Fruit fly (Drosophila melanogaster): ENCODE results near the gene CG14339.
A peak's percentile ranks its signal among the peaks of the same experiment; 100 is the strongest.

Gene CG14339

dm6 chr2L:1118880-1119809, 10.8 kb downstream of the CG14339 start (continued):
- peak; percentile 79 for TF ChIP-seq CG11294 (GFP tag; IDR thresholded peaks at IDR 0.05)
- peak; percentile 82 for TF ChIP-seq CG6163 (GFP tag; IDR thresholded peaks at IDR 0.05)
- peak; percentile 69 for TF ChIP-seq CG7368 (GFP tag; optimal IDR thresholded peaks at IDR 0.05)
- peak; percentile 34 for TF ChIP-seq dsx (GFP tag; optimal IDR thresholded peaks at IDR 0.05; ENCODE audit: poor library complexity, severe bottlenecking)
- peak; percentile 83 for TF ChIP-seq lz (GFP tag; optimal IDR thresholded peaks at IDR 0.05)
- peak; percentile 85 for TF ChIP-seq pdm3 (GFP tag; optimal IDR thresholded peaks at IDR 0.05)
- TF ChIP-seq Hr38 (GFP tag; optimal IDR thresholded peaks at IDR 0.05), result no peak
- TF ChIP-seq CG8119 (GFP tag; IDR thresholded peaks at IDR 0.05), result peak; percentile 73
- TF ChIP-seq CG1621 (tag; optimal IDR thresholded peaks at IDR 0.05), result peak; percentile 55
- peak; percentile 48 for TF ChIP-seq CG3032 (tag; optimal IDR thresholded peaks at IDR 0.05)
- peak; percentile 76 for TF ChIP-seq achi (GFP tag; optimal IDR thresholded peaks at IDR 0.05)
- peak; percentile 70 for TF ChIP-seq Gug (GFP tag; IDR thresholded peaks at IDR 0.05)
- peak; percentile 77 for TF ChIP-seq CG6792 (GFP tag; optimal IDR thresholded peaks at IDR 0.05)
- peak; percentile 67 for TF ChIP-seq CG11902 (GFP tag; optimal IDR thresholded peaks at IDR 0.05)
- peak; percentile 73 for TF ChIP-seq cyc (GFP tag; optimal IDR thresholded peaks at IDR 0.05)
- peak; percentile 68 for TF ChIP-seq CG10631 (GFP tag; optimal IDR thresholded peaks at IDR 0.05)
- peak; percentile 2 for TF ChIP-seq Blimp-1 (GFP tag; optimal IDR thresholded peaks at IDR 0.05)
- TF ChIP-seq Ets21C (GFP tag; optimal IDR thresholded peaks at IDR 0.05), result peak; percentile 57
- TF ChIP-seq OdsH (GFP tag; optimal IDR thresholded peaks at IDR 0.05), result peak; percentile 77
- peak; percentile 81 for TF ChIP-seq Smox (GFP tag; optimal IDR thresholded peaks at IDR 0.05)

DNA sequence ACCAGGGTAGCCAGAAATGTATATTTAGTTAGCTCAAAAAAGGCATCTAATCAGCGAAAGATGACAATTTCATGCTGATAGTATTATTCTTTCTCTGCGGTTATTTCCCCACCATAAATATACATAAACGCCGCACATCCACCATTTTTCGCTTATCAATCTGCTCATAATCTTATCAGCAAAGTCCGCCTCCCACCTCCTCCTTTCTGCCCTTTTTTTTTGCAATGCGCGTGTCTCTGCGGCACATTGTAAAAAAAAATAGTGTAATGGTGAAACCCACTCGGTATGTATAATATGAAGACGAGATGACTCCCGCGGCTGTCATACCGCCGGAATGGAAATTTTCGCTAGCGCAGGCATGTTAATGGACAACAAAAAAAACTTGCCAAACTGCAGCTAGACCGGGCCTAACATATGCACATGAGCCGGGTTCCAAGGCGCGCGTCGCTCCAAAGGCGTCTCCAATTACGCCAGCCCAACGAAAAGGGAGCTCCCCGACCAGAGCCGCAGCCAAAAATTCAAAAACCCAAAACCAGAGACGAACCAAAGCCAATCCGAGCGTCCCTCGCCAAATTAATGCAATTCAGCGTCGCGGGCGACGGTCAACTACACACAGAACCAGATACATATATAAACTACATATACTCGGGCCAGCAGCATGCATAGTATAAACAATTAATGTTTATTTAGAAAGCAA, 12.0 kb downstream of the CG14339 start:
- TF ChIP-seq CG7368 (GFP tag; optimal IDR thresholded peaks at IDR 0.05) (no peak), CG6163 (GFP tag; IDR thresholded peaks at IDR 0.05) (peak; percentile 23; the same call in 1 of the 3 replicates), Sox102F (GFP tag; optimal IDR thresholded peaks at IDR 0.05) (no peak)

DNA sequence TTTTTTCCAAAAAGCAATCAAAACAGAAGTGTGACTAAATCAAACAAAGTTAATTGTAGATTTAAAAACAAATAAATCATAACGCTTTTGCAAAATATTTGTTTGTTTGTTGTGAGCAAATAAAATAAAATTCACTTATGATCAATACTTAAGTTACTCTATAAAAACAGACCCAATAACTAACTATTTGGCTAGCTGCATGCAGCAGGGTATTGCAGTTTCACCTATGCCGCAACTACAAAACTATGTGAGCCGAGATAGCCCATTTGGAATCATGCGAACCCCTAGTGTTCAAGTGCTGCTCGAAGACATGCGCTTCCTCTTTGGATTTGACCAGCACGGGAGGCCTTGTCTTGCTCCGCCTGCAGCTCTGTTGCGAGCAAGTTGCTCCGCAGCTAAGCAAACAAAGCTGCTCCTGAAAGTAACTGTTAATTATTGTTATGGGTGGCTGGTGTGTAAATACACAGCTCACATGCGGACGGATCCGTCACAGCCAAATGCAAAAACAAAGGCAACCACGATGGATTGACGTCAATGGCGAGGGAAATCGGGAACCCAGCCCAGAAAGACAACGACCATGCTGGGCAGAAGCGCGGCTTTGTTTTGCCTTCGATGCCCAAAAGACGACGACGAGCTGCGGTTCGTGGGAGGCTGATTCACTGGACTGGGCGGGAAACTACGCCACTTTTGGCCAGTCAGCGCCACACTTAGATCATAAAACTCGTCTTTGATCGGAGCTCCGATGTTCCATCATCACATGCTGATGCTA, 13.8 kb downstream of the CG14339 start:
- no peak for TF ChIP-seq ss (GFP tag; optimal IDR thresholded peaks at IDR 0.05)
- peak; percentile 34 for TF ChIP-seq svp (GFP tag)
- peak; percentile 21 for TF ChIP-seq Eip78C (GFP tag)

DNA sequence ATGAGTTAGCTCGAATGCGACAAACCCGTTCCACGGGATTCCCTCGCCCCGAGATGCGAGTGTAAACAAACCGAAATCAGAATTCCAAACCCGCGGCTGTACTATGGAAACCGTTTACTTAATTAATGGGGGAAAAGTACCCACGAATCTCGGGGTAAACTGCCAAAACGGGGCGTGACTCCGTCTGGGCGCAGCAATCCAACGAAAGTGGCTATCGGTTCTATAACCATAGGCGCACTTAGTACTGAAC, 14.3 kb downstream of the CG14339 start:
- TF ChIP-seq net (GFP tag; optimal IDR thresholded peaks at IDR 0.05), result no peak
- TF ChIP-seq ss (GFP tag; optimal IDR thresholded peaks at IDR 0.05), result no peak
- TF ChIP-seq fkh (GFP tag; optimal IDR thresholded peaks at IDR 0.05), result peak; percentile 29
- TF ChIP-seq Hr39 (GFP tag; optimal IDR thresholded peaks at IDR 0.05), result no peak
- no peak for TF ChIP-seq Hr4 (GFP tag; optimal IDR thresholded peaks at IDR 0.05)

DNA sequence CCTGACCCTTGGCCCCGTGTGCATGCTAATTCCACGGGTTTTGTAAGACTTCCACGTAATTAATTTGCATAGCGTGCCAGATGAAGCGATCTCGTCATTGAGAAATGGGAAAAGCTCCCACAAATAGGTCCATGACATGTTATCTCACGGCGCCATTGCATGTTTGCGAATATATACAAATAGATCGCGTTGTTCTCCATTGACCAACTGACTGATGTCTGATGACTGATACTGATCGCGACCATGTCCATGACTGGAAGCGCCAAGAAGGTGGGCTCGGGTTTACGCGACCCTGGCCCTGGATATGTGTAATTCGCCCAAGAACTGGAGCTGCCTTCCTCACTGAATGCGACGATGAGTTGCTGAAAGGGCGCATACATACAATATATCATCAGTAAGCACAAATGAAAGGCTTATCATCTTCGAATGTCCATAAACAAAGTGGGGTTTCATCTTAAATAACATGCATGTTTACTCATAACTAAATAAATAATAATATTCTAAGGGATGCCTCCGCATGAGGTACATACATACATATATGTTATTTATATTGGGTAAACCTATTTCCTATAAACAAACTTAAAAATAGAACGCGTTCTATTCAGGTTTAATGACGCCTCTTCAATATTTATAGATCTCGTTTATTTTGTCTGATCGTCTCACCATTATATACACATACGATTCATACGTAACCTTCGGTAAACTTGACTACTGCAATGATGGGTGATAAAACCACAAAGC, 14.9 kb downstream of the CG14339 start:
- TF ChIP-seq cyc (GFP tag; optimal IDR thresholded peaks at IDR 0.05), result no peak
- TF ChIP-seq fkh (GFP tag; optimal IDR thresholded peaks at IDR 0.05), result peak; percentile 82
- TF ChIP-seq Eip78C (GFP tag), result peak; percentile 40
- peak; percentile 72 for TF ChIP-seq svp (GFP tag)
- TF ChIP-seq Eip75B (GFP tag; optimal IDR thresholded peaks at IDR 0.05), result no peak

Measured in whole organism, prepupa.